Worm (Caenorhabditis elegans) whole organism, L4 larva: ENCODE data around the gene F43C1.5.

Source experiments
- D1046.2 ChIP-seq: fragments of 200-800 bp; sonication (Bioruptor generic); IDR thresholded peaks from 2 replicates; pipeline ENCODE4 v1.3.6; 2022; ENCODE audit warnings: missing genetic modification characterization, missing compliant biosample characterization
- F44E2.7 ChIP-seq: fragments of 200-800 bp; sonication (Bioruptor generic); IDR thresholded peaks from 2 replicates; pipeline ENCODE4 v2.1.2; 2022; ENCODE audit warnings: missing genetic modification characterization, missing compliant biosample characterization
- aha-1 ChIP-seq: fragments of 150-350 bp; peaks from one replicate; lab custom pipeline; 2014; ENCODE audit warnings: missing biosample characterization, missing genetic modification characterization
- ama-1 ChIP-seq: fragments of 150-350 bp; optimal IDR thresholded peaks from 2 replicates; lab custom pipeline; 2014; ENCODE audit warnings: inconsistent platforms, mixed read lengths
- ceh-44 ChIP-seq: fragments of 200-800 bp; sonication (Bioruptor generic); IDR thresholded peaks from 2 replicates; pipeline ENCODE4 v1.3.6; 2022; ENCODE audit warnings: missing genetic modification reagents, missing genetic modification characterization, missing compliant biosample characterization
- daf-19 ChIP-seq: fragments of 200-800 bp; sonication (Bioruptor generic); conservative IDR thresholded peaks from 2 replicates; pipeline ENCODE4 v1.3.6; 2022; ENCODE audit warnings: missing genetic modification characterization, missing compliant biosample characterization
- dmd-6 ChIP-seq: fragments of 200-800 bp; sonication (Bioruptor generic); IDR thresholded peaks from 2 replicates; pipeline ENCODE4 v1.3.6; 2022; ENCODE audit warnings: missing genetic modification reagents, missing genetic modification characterization, missing compliant biosample characterization
- dpl-1 ChIP-seq: fragments of 150-350 bp; optimal IDR thresholded peaks from 2 replicates; lab custom pipeline; 2014; ENCODE audit warnings: missing biosample characterization, missing genetic modification reagents, missing genetic modification characterization
- dve-1 ChIP-seq: sonication (generic microtip); optimal IDR thresholded peaks from 2 replicates; lab custom pipeline; 2017; ENCODE audit warnings: antibody characterized with exemption, mild to moderate bottlenecking, missing genetic modification characterization, missing compliant biosample characterization; ENCODE audit not compliant: insufficient read depth
- hlh-11 ChIP-seq: fragments of 200-800 bp; sonication (Bioruptor generic); optimal IDR thresholded peaks from 2 replicates; lab custom pipeline; 2018; ENCODE audit warnings: mild to moderate bottlenecking, missing genetic modification characterization, missing compliant biosample characterization
- jun-1 ChIP-seq: fragments of 150-350 bp; optimal IDR thresholded peaks from 2 replicates; lab custom pipeline; 2014; ENCODE audit warnings: missing biosample characterization, missing genetic modification reagents, missing genetic modification characterization
- lin-1 ChIP-seq: fragments of 200-800 bp; sonication (Bioruptor generic); IDR thresholded peaks from 2 replicates; pipeline ENCODE4 v1.3.6; 2022; ENCODE audit warnings: missing genetic modification reagents, missing genetic modification characterization, missing compliant biosample characterization
- lin-39 ChIP-seq: fragments of 150-350 bp; optimal IDR thresholded peaks from 2 replicates; lab custom pipeline; 2014; ENCODE audit warnings: missing biosample characterization, missing genetic modification reagents, missing genetic modification characterization
- madf-9 ChIP-seq: fragments of 200-800 bp; sonication (Bioruptor generic); conservative IDR thresholded peaks from 2 replicates; pipeline ENCODE4 v1.3.6; 2022; ENCODE audit warnings: missing genetic modification reagents, missing genetic modification characterization, missing compliant biosample characterization
- mes-2 ChIP-seq: sonication (generic microtip); optimal IDR thresholded peaks from 2 replicates; lab custom pipeline; 2016; ENCODE audit warnings: missing genotype, mild to moderate bottlenecking, missing genetic modification characterization, missing compliant biosample characterization; ENCODE audit not compliant: poor library complexity, severe bottlenecking
- mxl-3 ChIP-seq: fragments of 200-800 bp; sonication (Bioruptor generic); optimal IDR thresholded peaks from 2 replicates; lab custom pipeline; 2018; ENCODE audit warnings: mild to moderate bottlenecking, missing genetic modification characterization, missing compliant biosample characterization
- nhr-102 ChIP-seq: sonication (generic microtip); optimal IDR thresholded peaks from 2 replicates; lab custom pipeline; 2016; ENCODE audit warnings: mild to moderate bottlenecking, missing genetic modification characterization, moderate library complexity, missing compliant biosample characterization
- nhr-111 ChIP-seq: fragments of 200-800 bp; sonication (Bioruptor generic); optimal IDR thresholded peaks from 2 replicates; lab custom pipeline; 2018; ENCODE audit warnings: mild to moderate bottlenecking, missing genetic modification characterization, missing compliant biosample characterization
- nhr-41 ChIP-seq: fragments of 200-800 bp; sonication (Bioruptor generic); IDR thresholded peaks from 2 replicates; pipeline ENCODE4 v1.3.6; 2022; ENCODE audit warnings: missing genetic modification reagents, missing genetic modification characterization, missing compliant biosample characterization
- nhr-42 ChIP-seq: fragments of 200-800 bp; sonication (Bioruptor generic); IDR thresholded peaks from 2 replicates; pipeline ENCODE4 v1.3.6; 2022; ENCODE audit warnings: missing genetic modification characterization, missing compliant biosample characterization
- nhr-76 ChIP-seq: fragments of 150-350 bp; optimal IDR thresholded peaks from 2 replicates; lab custom pipeline; 2014; ENCODE audit warnings: missing biosample characterization, missing genetic modification characterization
- rbr-2 ChIP-seq: sonication (generic microtip); optimal IDR thresholded peaks from 2 replicates; lab custom pipeline; 2016; ENCODE audit warnings: missing genotype, missing genetic modification characterization, missing compliant biosample characterization
- set-16 ChIP-seq: fragments of 200-800 bp; sonication (Bioruptor generic); IDR thresholded peaks from 2 replicates; pipeline ENCODE4 v1.3.6; 2022; ENCODE audit warnings: missing genetic modification reagents, missing genetic modification characterization, missing compliant biosample characterization
- tag-97 ChIP-seq: fragments of 200-800 bp; sonication (Bioruptor generic); IDR thresholded peaks from 2 replicates; pipeline ENCODE4 v1.3.6; 2022; ENCODE audit warnings: missing genetic modification characterization, missing compliant biosample characterization
- tra-1 ChIP-seq: fragments of 200-800 bp; sonication (Bioruptor generic); IDR thresholded peaks from 2 replicates; pipeline ENCODE4 v1.3.6; 2022; ENCODE audit warnings: missing genetic modification reagents, missing genetic modification characterization, missing compliant biosample characterization
- unc-62 ChIP-seq, 3 experiments: fragments of 150-350 bp in 1 of 3; sonication (generic microtip); optimal IDR thresholded peaks in 2 of 3; peaks in 1 of 3; 1 replicate in 1 of 3; 2 replicates in 2 of 3; lab custom pipeline; 2014 to 2017; ENCODE audit warnings: missing biosample characterization in 3 of 3, missing genetic modification characterization in 3 of 3, missing genetic modification reagents in 3 of 3, missing genotype in 1 of 3
- zfp-3 ChIP-seq: fragments of 200-800 bp; sonication (Bioruptor generic); conservative IDR thresholded peaks from 2 replicates; pipeline ENCODE4 v1.3.6; 2022; ENCODE audit warnings: missing genetic modification reagents, missing genetic modification characterization, missing compliant biosample characterization
- zip-2 ChIP-seq: fragments of 150-350 bp; optimal IDR thresholded peaks from 2 replicates; lab custom pipeline; 2014; ENCODE audit warnings: missing biosample characterization, missing genetic modification characterization

F43C1.5 gene

ce11 chrIII:4269220-4269935 lies 40.4 kb downstream of the F43C1.5 start, which contains the start of the genes sftb-1 and R10E4.1 (continued):
- TF ChIP-seq rbr-2 (tag; lab: Kevin White, UChicago) = peak; percentile 50
- peak; percentile 85 for TF ChIP-seq aha-1 (tag; lab: Kevin White, UChicago)
- TF ChIP-seq set-16 (GFP tag; lab: Robert Waterston, UW) = 0 out of 2 replicates have a peak, but pooled peaks have one; percentile 17
- TF ChIP-seq nhr-42 (GFP tag; lab: Robert Waterston, UW) = no peak

- no peak for TF ChIP-seq zip-2 (tag; lab: Kevin White, UChicago)
- no peak for TF ChIP-seq F44E2.7 (GFP tag; lab: Robert Waterston, UW)
- peak in 1 of 2 experiments; percentile 92 for TF ChIP-seq unc-62 (GFP tag; optimal IDR thresholded peaks at IDR 0.05 in 1 of 2; lab: Kevin White, UChicago)
- TF ChIP-seq unc-62 (tag; optimal IDR thresholded peaks at IDR 0.05; lab: Kevin White, UChicago) = no peak
- TF ChIP-seq dve-1 (tag; lab: Kevin White, UChicago) = no peak
- TF ChIP-seq, all 104 proteins: peak for 1
Observed at ce11 chrIII:4271059-4271458, 42.1 kb downstream of the F43C1.5 start.

ce11 chrIII:4272864-4273263 lies 43.9 kb downstream of the F43C1.5 start:
- TF ChIP-seq mxl-3 (GFP tag; lab: Kevin White, UChicago) = no peak
- TF ChIP-seq zfp-3 (GFP tag; lab: Robert Waterston, UW) = 0 out of 2 replicates have a peak, but pooled peaks have one; percentile 31
- no peak for TF ChIP-seq zip-2 (tag; lab: Kevin White, UChicago)

ce11 chrIII:4274524-4274923 lies 45.6 kb downstream of the F43C1.5 start:
- TF ChIP-seq nhr-102 (tag; lab: Kevin White, UChicago) = no peak
- no peak for TF ChIP-seq daf-19
- no peak for TF ChIP-seq lin-39 (tag; lab: Kevin White, UChicago)
- TF ChIP-seq madf-9 = no peak
- peak in 1 of 2 experiments; percentile 93 for TF ChIP-seq unc-62 (GFP tag; optimal IDR thresholded peaks at IDR 0.05 in 1 of 2; lab: Kevin White, UChicago)
- TF ChIP-seq unc-62 (tag; optimal IDR thresholded peaks at IDR 0.05; lab: Kevin White, UChicago) = no peak
- TF ChIP-seq lin-1 = no peak
- TF ChIP-seq, all 104 proteins: peak for 1

ce11 chrIII:4275704-4276103 lies 46.8 kb downstream of the F43C1.5 start:
- TF ChIP-seq zfp-3 (GFP tag; lab: Robert Waterston, UW) (no peak), nhr-42 (GFP tag; lab: Robert Waterston, UW) (no peak), unc-62 (GFP tag; optimal IDR thresholded peaks at IDR 0.05 in 1 of 2; lab: Kevin White, UChicago) (peak in 1 of 2 experiments; percentile 23), unc-62 (tag; optimal IDR thresholded peaks at IDR 0.05; lab: Kevin White, UChicago) (no peak), nhr-111 (GFP tag; lab: Kevin White, UChicago) (no peak), jun-1 (tag; lab: Kevin White, UChicago) (peak; percentile 15), dpl-1 (GFP tag; lab: Kevin White, UChicago) (peak; percentile 15), ama-1 (lab: Kevin White, UChicago) (peak; percentile 8), D1046.2 (no peak), nhr-41 (GFP tag; lab: Robert Waterston, UW) (no peak), nhr-76 (tag; lab: Kevin White, UChicago) (no peak), hlh-11 (tag; lab: Kevin White, UChicago) (no peak), dmd-6 (GFP tag; lab: Robert Waterston, UW) (no peak)

ce11 chrIII:4276277-4276676 lies 47.3 kb downstream of the F43C1.5 start:
- peak; percentile 32; the same call in 1 of the 2 replicates for TF ChIP-seq set-16 (GFP tag; lab: Robert Waterston, UW)
- TF ChIP-seq madf-9 = no peak

- TF ChIP-seq mes-2 (tag; lab: Kevin White, UChicago) (peak; percentile 6), unc-62 (GFP tag; optimal IDR thresholded peaks at IDR 0.05 in 1 of 2; lab: Kevin White, UChicago) (peak in 1 of 2 experiments; percentile 53), unc-62 (tag; optimal IDR thresholded peaks at IDR 0.05; lab: Kevin White, UChicago) (no peak), jun-1 (tag; lab: Kevin White, UChicago) (no peak), ceh-44 (GFP tag; lab: Robert Waterston, UW) (no peak), tag-97 (GFP tag; lab: Robert Waterston, UW) (no peak), dpl-1 (GFP tag; lab: Kevin White, UChicago) (no peak), aha-1 (tag; lab: Kevin White, UChicago) (peak; percentile 58), tra-1 (GFP tag; lab: Robert Waterston, UW) (no peak)
- TF ChIP-seq, all 104 proteins: peak for 3
Observed at ce11 chrIII:4277762-4278161, 48.8 kb downstream of the F43C1.5 start.
